Fruit fly (Drosophila melanogaster): ENCODE data around the gene RpS10b.

dm6 chrX:19615990-19616663 is 18.3 kb downstream of the RpS10b start, which contains the start of gene CG14210:
- TF ChIP-seq Gug (GFP tag; IDR thresholded peaks at IDR 0.05) (no peak), Mad (GFP tag; optimal IDR thresholded peaks at IDR 0.05) (no peak), wdn (GFP tag; IDR thresholded peaks at IDR 0.05) (no peak), Nf-YC (tag; optimal IDR thresholded peaks at IDR 0.05) (no peak), ewg (GFP tag; optimal IDR thresholded peaks at IDR 0.05) (no peak), CG9437 (GFP tag; optimal IDR thresholded peaks at IDR 0.05) (no peak), dysf (GFP tag; IDR thresholded peaks at IDR 0.05) (no peak), CG9609 (GFP tag; optimal IDR thresholded peaks at IDR 0.05) (no peak)

All from whole organism, embryonic.